Fruit fly (Drosophila melanogaster) whole organism, adult: ENCODE data around the gene raw.

Source experiments
- CG11617 ChIP-seq: fragments of 200-800 bp; sonication (Bioruptor generic); optimal IDR thresholded peaks from 2 replicates; lab custom pipeline; 2017; ENCODE audit warnings: mild to moderate bottlenecking, missing biosample characterization, missing genetic modification reagents, missing genetic modification characterization
- CG12768 ChIP-seq: fragments of 200-800 bp; sonication (Bioruptor generic); optimal IDR thresholded peaks from 2 replicates; lab custom pipeline; 2017; ENCODE audit warnings: missing biosample characterization, missing genetic modification characterization, mild to moderate bottlenecking, moderate library complexity, missing genetic modification reagents
- CG14711 ChIP-seq: fragments of 200-800 bp; sonication (Bioruptor generic); optimal IDR thresholded peaks from 2 replicates; lab custom pipeline; 2018; ENCODE audit warnings: missing biosample characterization, mild to moderate bottlenecking, missing genetic modification characterization, moderate library complexity
- CG1620 ChIP-seq: fragments of 200-800 bp; sonication (Bioruptor generic); optimal IDR thresholded peaks from 2 replicates; lab custom pipeline; 2016; ENCODE audit warnings: missing biosample characterization, missing genetic modification characterization
- CG33017 ChIP-seq: fragments of 200-800 bp; sonication (Bioruptor generic); optimal IDR thresholded peaks from 2 replicates; lab custom pipeline; 2018; ENCODE audit warnings: missing biosample characterization, mild to moderate bottlenecking, missing genetic modification characterization, moderate library complexity
- CG5204 ChIP-seq: fragments of 200-800 bp; sonication (Bioruptor generic); optimal IDR thresholded peaks from 2 replicates; lab custom pipeline; 2016; ENCODE audit warnings: missing biosample characterization, missing genetic modification characterization
- CG7045 ChIP-seq: fragments of 200-800 bp; sonication (Bioruptor generic); optimal IDR thresholded peaks from 2 replicates; lab custom pipeline; 2017; ENCODE audit warnings: missing biosample characterization, mild to moderate bottlenecking, missing genetic modification characterization
- CG7101 ChIP-seq: fragments of 200-800 bp; sonication (Bioruptor generic); optimal IDR thresholded peaks from 2 replicates; lab custom pipeline; 2018; ENCODE audit warnings: missing biosample characterization, mild to moderate bottlenecking, missing genetic modification characterization, moderate library complexity
- Clk ChIP-seq: fragments of 200-800 bp; sonication (Bioruptor generic); optimal IDR thresholded peaks from 2 replicates; lab custom pipeline; 2017; ENCODE audit warnings: missing biosample characterization, missing genetic modification characterization
- Crg-1 ChIP-seq: fragments of 200-800 bp; sonication (Bioruptor generic); optimal IDR thresholded peaks from 2 replicates; lab custom pipeline; 2016; ENCODE audit warnings: missing biosample characterization, missing genetic modification characterization
- Hr96 ChIP-seq: fragments of 200-800 bp; sonication (Bioruptor generic); optimal IDR thresholded peaks from 2 replicates; lab custom pipeline; 2016; ENCODE audit warnings: missing biosample characterization, missing genetic modification characterization
- Mnt ChIP-seq: fragments of 200-800 bp; sonication (Bioruptor generic); optimal IDR thresholded peaks from 2 replicates; lab custom pipeline; 2016; ENCODE audit warnings: missing biosample characterization, mild to moderate bottlenecking, missing genetic modification characterization
- bab1 ChIP-seq: fragments of 200-800 bp; sonication (Bioruptor generic); optimal IDR thresholded peaks from 3 replicates; lab custom pipeline; 2019; ENCODE audit warnings: missing biosample characterization, mild to moderate bottlenecking, missing genetic modification characterization, moderate library complexity
- cic ChIP-seq: fragments of 200-800 bp; sonication (Bioruptor generic); optimal IDR thresholded peaks from 2 replicates; lab custom pipeline; 2017; ENCODE audit warnings: missing biosample characterization, mild to moderate bottlenecking, missing genetic modification characterization, moderate library complexity
- cnc ChIP-seq, 2 experiments: fragments of >200 bp; optimal IDR thresholded peaks; 2 replicates each; lab custom pipeline; 2017
- kay ChIP-seq: fragments of 200-800 bp; sonication (Bioruptor generic); peaks from one replicate; lab custom pipeline; 2016; ENCODE audit warnings: missing biosample characterization, missing genetic modification characterization, borderline replicate concordance
- ovo ChIP-seq: fragments of 200-800 bp; sonication (Bioruptor generic); optimal IDR thresholded peaks from 2 replicates; lab custom pipeline; 2016; ENCODE audit warnings: missing biosample characterization, missing genetic modification characterization
- pad ChIP-seq: fragments of 200-800 bp; sonication (Bioruptor generic); optimal IDR thresholded peaks from 3 replicates; lab custom pipeline; 2017; ENCODE audit warnings: missing biosample characterization, missing genetic modification characterization, mild to moderate bottlenecking, moderate library complexity, missing genetic modification reagents
- tj ChIP-seq: fragments of 200-800 bp; sonication (Bioruptor generic); optimal IDR thresholded peaks from 3 replicates; lab custom pipeline; 2017; ENCODE audit warnings: missing biosample characterization, mild to moderate bottlenecking, missing genetic modification characterization, moderate library complexity
- toe ChIP-seq: fragments of 200-800 bp; sonication (Bioruptor generic); optimal IDR thresholded peaks from 2 replicates; lab custom pipeline; 2016; ENCODE audit warnings: missing biosample characterization, missing genetic modification characterization

The raw gene

DNA sequence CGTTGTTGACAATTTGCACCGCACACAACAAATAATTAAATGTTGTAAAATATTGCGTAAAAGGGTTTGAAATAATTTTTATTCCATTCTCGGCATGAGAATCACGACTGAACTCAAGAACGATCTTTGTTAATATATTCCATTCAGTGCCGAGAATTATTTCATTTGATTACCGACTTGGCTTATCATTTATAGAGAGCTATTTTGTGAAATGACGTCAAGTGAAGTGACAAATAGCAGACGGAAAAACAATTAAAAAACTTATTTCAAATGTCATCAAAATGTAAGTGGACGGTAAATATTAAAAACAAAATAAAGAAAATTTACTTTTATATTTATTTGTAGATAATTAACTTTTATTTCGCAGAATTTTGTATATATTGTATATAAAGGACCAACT, 25.9 kb downstream of the raw start:
- TF ChIP-seq cic (peak; percentile 13), CG14711 (no peak), kay (GFP tag; lab: Kevin White, UChicago) (peak; percentile 59)

DNA sequence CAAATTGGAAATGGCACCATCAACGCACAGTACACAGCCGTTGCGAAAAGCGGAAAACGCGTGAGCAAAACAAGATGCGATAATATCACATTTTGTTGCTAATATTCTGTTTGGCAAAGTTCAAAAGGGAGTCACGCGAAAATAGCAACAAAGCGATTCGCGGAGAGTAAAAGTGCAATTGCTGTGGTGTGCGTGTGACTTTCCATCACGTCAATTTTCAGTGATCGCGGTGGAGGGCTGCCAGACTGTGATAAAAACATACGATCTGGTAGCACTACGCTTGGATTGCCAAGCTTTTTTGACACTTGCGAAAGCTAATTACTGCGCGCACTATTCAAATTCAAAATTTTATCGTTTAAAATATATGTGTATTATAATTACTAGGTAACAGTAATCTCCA, 31.0 kb downstream of the raw start, which contains the start of gene Hnf4:
TSS of gene Hnf4 (minus strand) at position 199 of the 400 bp plus-strand sequence.
- TF ChIP-seq kay (GFP tag; lab: Kevin White, UChicago) (no peak), pad (GFP tag; lab: Kevin White, UChicago) (peak; percentile 1), CG1620 (GFP tag; lab: Kevin White, UChicago) (peak; percentile 7), tj (peak; percentile 87), bab1 (GFP tag; lab: Kevin White, UChicago) (no peak), Mnt (GFP tag; lab: Kevin White, UChicago) (no peak), cic (peak; percentile 55), CG7045 (GFP tag; lab: Kevin White, UChicago) (no peak)

DNA sequence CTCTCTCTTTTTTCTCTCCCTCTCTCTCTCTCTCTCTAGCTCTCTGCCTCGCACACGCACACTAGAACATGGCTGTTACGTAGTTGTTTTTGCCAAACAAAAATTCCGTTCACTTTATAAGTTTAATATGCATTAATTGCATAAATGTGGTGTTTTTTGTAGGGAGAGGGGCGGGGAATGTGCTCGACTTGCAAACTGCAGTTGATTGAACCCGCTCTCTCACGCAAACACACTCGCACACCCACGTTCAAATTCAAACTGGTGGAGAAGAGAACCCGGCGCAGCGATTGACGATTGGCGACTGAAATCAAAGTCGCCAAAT, 31.4 kb downstream of the raw start:
- TF ChIP-seq pad (GFP tag; lab: Kevin White, UChicago) (peak; percentile 87), cnc (optimal IDR thresholded peaks at IDR 0.05; lab: Kevin White, UChicago) (no peak), Clk (GFP tag; lab: Kevin White, UChicago) (no peak), toe (no peak), Hr96 (GFP tag; lab: Kevin White, UChicago) (peak; percentile 5), CG1620 (GFP tag; lab: Kevin White, UChicago) (no peak), Crg-1 (GFP tag; lab: Kevin White, UChicago) (no peak), CG12768 (GFP tag; lab: Kevin White, UChicago) (peak; percentile 64), Mnt (GFP tag; lab: Kevin White, UChicago) (peak; percentile 29), tj (peak; percentile 99), CG11617 (GFP tag; lab: Kevin White, UChicago) (peak; percentile 8), cic (peak; percentile 51), bab1 (GFP tag; lab: Kevin White, UChicago) (peak; percentile 22), kay (GFP tag; lab: Kevin White, UChicago) (no peak), ovo (GFP tag; lab: Kevin White, UChicago) (peak; percentile 95), CG5204 (no peak), CG7045 (GFP tag; lab: Kevin White, UChicago) (no peak), CG14711 (no peak), CG7101 (tag; lab: Kevin White, UChicago) (no peak), CG33017 (tag; lab: Kevin White, UChicago) (no peak)

- TF ChIP-seq CG5204 (no peak), kay (GFP tag; lab: Kevin White, UChicago) (no peak), cic (peak; percentile 97)
These were observed 31.9 kb downstream of the raw start for dm6 chr2L:8708399-8709077.

dm6 chr2L:8707522-8707921, 32.9 kb downstream of the raw start:
- TF ChIP-seq CG11617 (GFP tag; lab: Kevin White, UChicago), result no peak
- peak in 1 of 2 experiments; percentile 29 for TF ChIP-seq cnc (optimal IDR thresholded peaks at IDR 0.05; lab: Kevin White, UChicago)
- TF ChIP-seq tj, result no peak
- no peak for TF ChIP-seq CG5204
- no peak for TF ChIP-seq kay (GFP tag; lab: Kevin White, UChicago)
- peak; percentile 29 for TF ChIP-seq CG12768 (GFP tag; lab: Kevin White, UChicago)
- TF ChIP-seq CG7045 (GFP tag; lab: Kevin White, UChicago), result no peak
- peak; percentile 35 for TF ChIP-seq toe
- TF ChIP-seq Mnt (GFP tag; lab: Kevin White, UChicago), result peak; percentile 65
- peak; percentile 19 for TF ChIP-seq CG33017 (tag; lab: Kevin White, UChicago)
- TF ChIP-seq ovo (GFP tag; lab: Kevin White, UChicago), result peak; percentile 40
- peak; percentile 23 for TF ChIP-seq cic

DNA sequence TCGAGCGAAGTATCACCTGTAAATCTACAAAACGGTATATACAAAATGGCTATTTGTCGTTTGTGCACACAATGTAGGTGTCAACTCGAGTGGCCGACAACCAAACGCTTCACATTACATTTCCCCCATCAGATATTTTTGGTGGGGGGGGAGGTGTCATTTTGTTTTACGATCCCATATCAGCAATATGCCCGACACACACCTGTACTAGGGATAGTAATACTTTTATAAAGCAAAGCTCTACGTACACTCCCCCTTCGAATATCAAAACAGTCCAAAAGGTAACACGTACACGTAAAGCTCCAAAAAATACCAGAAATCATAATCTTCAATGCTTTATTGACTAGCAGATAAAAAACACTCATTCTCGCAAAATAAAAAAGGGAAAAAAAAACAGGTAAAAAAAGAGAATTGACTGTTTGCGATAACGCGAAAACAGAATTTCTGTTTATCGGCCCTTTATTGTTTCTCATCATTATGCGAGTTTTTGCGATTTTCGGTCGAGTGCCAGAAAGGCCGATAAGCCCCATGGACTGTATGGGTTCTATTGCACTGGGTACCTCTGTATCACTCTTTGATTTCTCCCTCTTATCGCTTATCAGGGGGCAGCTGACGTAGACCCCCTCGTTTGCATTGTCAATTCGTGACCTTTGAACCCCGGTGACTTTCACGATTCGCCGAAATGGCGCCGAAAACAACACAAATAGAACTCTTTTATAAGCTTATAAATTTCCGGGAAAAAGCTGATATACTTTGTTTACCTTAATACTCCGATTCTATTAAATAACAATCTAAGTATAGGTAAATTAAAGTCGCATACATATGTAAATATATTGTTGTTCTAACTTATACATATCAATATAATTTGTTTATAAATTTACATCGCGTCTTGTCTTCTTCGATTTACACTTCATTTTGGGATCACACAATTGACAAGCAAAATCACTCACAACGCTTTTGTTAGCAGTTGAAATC, 35.5 kb downstream of the raw start, which contains the start of gene CatB:
TSS of gene CatB (plus strand) at position 925 of the 975 bp plus-strand sequence.
- TF ChIP-seq CG33017 (tag; lab: Kevin White, UChicago) (peak; percentile 27), Clk (GFP tag; lab: Kevin White, UChicago) (no peak), pad (GFP tag; lab: Kevin White, UChicago) (no peak), Crg-1 (GFP tag; lab: Kevin White, UChicago) (no peak), tj (peak; percentile 43), kay (GFP tag; lab: Kevin White, UChicago) (peak; percentile 69), CG7101 (tag; lab: Kevin White, UChicago) (peak; percentile 4), cic (peak; percentile 89), CG12768 (GFP tag; lab: Kevin White, UChicago) (no peak), ovo (GFP tag; lab: Kevin White, UChicago) (peak; percentile 23), Hr96 (GFP tag; lab: Kevin White, UChicago) (peak; percentile 17), CG11617 (GFP tag; lab: Kevin White, UChicago) (no peak), Mnt (GFP tag; lab: Kevin White, UChicago) (peak; percentile 16), toe (no peak), CG5204 (peak; percentile 9), cnc (optimal IDR thresholded peaks at IDR 0.05; lab: Kevin White, UChicago) (no peak)
